Worm (Caenorhabditis elegans) whole organism, L3 larva: Measurements from ENCODE around the gene nhr-56.

Experiments used
- R02D3.7 ChIP-seq: fragments of 150-350 bp; optimal IDR thresholded peaks from 2 replicates; lab custom pipeline; 2014; ENCODE audit warnings: missing biosample characterization, missing genetic modification characterization
- ama-1 ChIP-seq: fragments of 150-350 bp; optimal IDR thresholded peaks from 2 replicates; lab custom pipeline; 2018
- egl-27 ChIP-seq: sonication (generic microtip); optimal IDR thresholded peaks from 4 replicates; lab custom pipeline; 2017; ENCODE audit warnings: missing biosample characterization, missing genetic modification reagents, missing genetic modification characterization
- elt-3 ChIP-seq, 3 experiments: fragments of 150-350 bp in 1 of 3; sonication (generic microtip) in 2 of 3; optimal IDR thresholded peaks; 2 replicates in 2 of 3; 4 replicates in 1 of 3; lab custom pipeline; 2014 to 2017; ENCODE audit warnings: missing biosample characterization in 3 of 3, missing genetic modification characterization in 3 of 3
- fos-1 ChIP-seq: fragments of 150-350 bp; optimal IDR thresholded peaks from 2 replicates; lab custom pipeline; 2014; ENCODE audit warnings: missing biosample characterization, missing genetic modification characterization
- nhr-11 ChIP-seq: fragments of 150-350 bp; optimal IDR thresholded peaks from 2 replicates; lab custom pipeline; 2014; ENCODE audit warnings: missing biosample characterization, missing genetic modification characterization
- nhr-12 ChIP-seq: fragments of 150-350 bp; optimal IDR thresholded peaks from 2 replicates; lab custom pipeline; 2014; ENCODE audit warnings: missing biosample characterization, missing genetic modification characterization
- nhr-25 ChIP-seq: sonication (generic microtip); optimal IDR thresholded peaks from 2 replicates; lab custom pipeline; 2017; ENCODE audit warnings: missing biosample characterization, missing genetic modification characterization
- nhr-77 ChIP-seq: fragments of 150-350 bp; optimal IDR thresholded peaks from 2 replicates; lab custom pipeline; 2014; ENCODE audit warnings: missing biosample characterization, missing genetic modification characterization
- pha-4 ChIP-seq: fragments of 150-350 bp; optimal IDR thresholded peaks from 2 replicates; lab custom pipeline; 2014; ENCODE audit warnings: missing biosample characterization, missing genetic modification reagents, missing genetic modification characterization
- snpc-4 ChIP-seq: fragments of 150-350 bp; optimal IDR thresholded peaks from 2 replicates; lab custom pipeline; 2014; ENCODE audit warnings: missing biosample characterization, missing genetic modification characterization
- tbx-2 ChIP-seq: sonication (generic microtip); optimal IDR thresholded peaks from 2 replicates; lab custom pipeline; 2016; ENCODE audit warnings: mild to moderate bottlenecking, missing genetic modification characterization, missing compliant biosample characterization
- unc-39 ChIP-seq: sonication (generic microtip); optimal IDR thresholded peaks from 4 replicates; lab custom pipeline; 2017; ENCODE audit warnings: missing biosample characterization, missing genetic modification characterization
- zag-1 ChIP-seq: fragments of 150-350 bp; optimal IDR thresholded peaks from 2 replicates; lab custom pipeline; 2014; ENCODE audit warnings: missing biosample characterization, missing genetic modification characterization

DNA sequence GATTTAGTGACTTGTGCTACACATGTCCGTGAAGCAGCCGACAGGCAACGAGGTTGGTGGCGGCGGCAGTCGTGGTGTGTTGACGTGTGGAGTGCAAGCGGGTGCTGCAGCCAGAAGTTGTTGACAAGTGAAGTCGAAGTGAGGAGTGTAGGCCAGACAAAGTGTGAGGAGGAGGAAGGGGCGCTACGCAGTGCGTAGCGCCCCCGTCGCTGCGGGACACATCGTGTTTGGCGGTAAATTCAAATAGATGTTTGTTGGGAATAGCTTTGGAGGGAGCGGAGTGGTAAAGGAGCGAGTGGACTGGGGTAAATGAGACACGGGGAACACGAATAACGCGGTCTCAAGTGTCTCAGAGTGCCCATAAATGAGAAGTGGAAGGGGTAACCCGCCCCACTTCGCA lies 33.3 kb upstream of the nhr-56 start:
- no peak for TF ChIP-seq nhr-11 (tag; lab: Kevin White, UChicago)
- TF ChIP-seq ama-1 = no peak
- no peak for TF ChIP-seq R02D3.7 (tag; lab: Kevin White, UChicago)
- no peak for TF ChIP-seq elt-3 (tag; optimal IDR thresholded peaks at IDR 0.05; lab: Kevin White, UChicago)
- no peak for TF ChIP-seq nhr-77 (tag; lab: Kevin White, UChicago)
- no peak for TF ChIP-seq pha-4 (tag; lab: Kevin White, UChicago)
- TF ChIP-seq tbx-2 (tag; lab: Kevin White, UChicago) = no peak
- no peak for TF ChIP-seq unc-39 (tag; lab: Kevin White, UChicago)
- TF ChIP-seq egl-27 = no peak
- no peak for TF ChIP-seq fos-1 (tag; lab: Kevin White, UChicago)
- no peak for TF ChIP-seq zag-1
- TF ChIP-seq nhr-25 (tag; lab: Kevin White, UChicago) = no peak
- TF ChIP-seq snpc-4 (tag; lab: Kevin White, UChicago) = no peak
- TF ChIP-seq nhr-12 = no peak
